Fruit fly (Drosophila melanogaster): Measurements from ENCODE around the gene CG5402.

Gene CG5402

dm6 chr3R:27519879-27520278 lies 17.1 kb upstream of the CG5402 start:
- TF ChIP-seq CG32264 (GFP tag; optimal IDR thresholded peaks at IDR 0.05) = no peak
- TF ChIP-seq GATAd (GFP tag; optimal IDR thresholded peaks at IDR 0.05) = no peak
- TF ChIP-seq h (GFP tag; optimal IDR thresholded peaks at IDR 0.05) = no peak
- TF ChIP-seq Dif (GFP tag; optimal IDR thresholded peaks at IDR 0.05; ENCODE audit: partially characterized antibody) = no peak
- TF ChIP-seq Abd-B (GFP tag; optimal IDR thresholded peaks at IDR 0.05) = no peak
- no peak for TF ChIP-seq sage (GFP tag; optimal IDR thresholded peaks at IDR 0.05)
- TF ChIP-seq HLH106 (tag; optimal IDR thresholded peaks at IDR 0.05) = no peak
- TF ChIP-seq dl (GFP tag; optimal IDR thresholded peaks at IDR 0.05; ENCODE audit: insufficient read depth in 1 of 2, partially characterized antibody in 2 of 2) = no peak
- no peak for TF ChIP-seq br (GFP tag; optimal IDR thresholded peaks at IDR 0.05)
- TF ChIP-seq Hr78 (GFP tag; optimal IDR thresholded peaks at IDR 0.05) = no peak
- no peak for TF ChIP-seq dsf (GFP tag; optimal IDR thresholded peaks at IDR 0.05; ENCODE audit: borderline replicate concordance)
- TF ChIP-seq tai (GFP tag; optimal IDR thresholded peaks at IDR 0.05) = no peak
- no peak for TF ChIP-seq OdsH (GFP tag; optimal IDR thresholded peaks at IDR 0.05)
- TF ChIP-seq rgr (GFP tag; optimal IDR thresholded peaks at IDR 0.05) = no peak
- TF ChIP-seq Sp1 (GFP tag; optimal IDR thresholded peaks at IDR 0.05) = no peak
- no peak for TF ChIP-seq Hnf4 (GFP tag; optimal IDR thresholded peaks at IDR 0.05)
- no peak for TF ChIP-seq jim (GFP tag; optimal IDR thresholded peaks at IDR 0.05)
- no peak for TF ChIP-seq Dfd (GFP tag; optimal IDR thresholded peaks at IDR 0.05)

dm6 chr3R:27517157-27517556 lies 14.4 kb upstream of the CG5402 start, which contains the start of gene CG13972:
Gene CG13972 (minus strand): TSS chr3R:27517257.
- TF ChIP-seq OdsH (GFP tag; optimal IDR thresholded peaks at IDR 0.05) (no peak), Hr83 (GFP tag; optimal IDR thresholded peaks at IDR 0.05; ENCODE audit: poor library complexity, severe bottlenecking) (no peak), GATAd (GFP tag; optimal IDR thresholded peaks at IDR 0.05) (no peak), Mio (GFP tag; optimal IDR thresholded peaks at IDR 0.05) (no peak), woc (GFP tag; optimal IDR thresholded peaks at IDR 0.05) (no peak)

- TF ChIP-seq ey (GFP tag; optimal IDR thresholded peaks at IDR 0.05) (no peak), sage (GFP tag; optimal IDR thresholded peaks at IDR 0.05) (no peak), rgr (GFP tag; optimal IDR thresholded peaks at IDR 0.05) (peak; percentile 53), CG9705 (GFP tag; optimal IDR thresholded peaks at IDR 0.05) (no peak), Hr83 (GFP tag; optimal IDR thresholded peaks at IDR 0.05; ENCODE audit: poor library complexity, severe bottlenecking) (peak; percentile 76), h (GFP tag; optimal IDR thresholded peaks at IDR 0.05) (peak; percentile 53), OdsH (GFP tag; optimal IDR thresholded peaks at IDR 0.05) (peak; percentile 39)
Measured at dm6 chr3R:27501938-27502337, 818 bp downstream of the CG5402 start, which contains the start of gene CG43139. Gene CG43139 (minus strand): TSS chr3R:27502025.

DNA sequence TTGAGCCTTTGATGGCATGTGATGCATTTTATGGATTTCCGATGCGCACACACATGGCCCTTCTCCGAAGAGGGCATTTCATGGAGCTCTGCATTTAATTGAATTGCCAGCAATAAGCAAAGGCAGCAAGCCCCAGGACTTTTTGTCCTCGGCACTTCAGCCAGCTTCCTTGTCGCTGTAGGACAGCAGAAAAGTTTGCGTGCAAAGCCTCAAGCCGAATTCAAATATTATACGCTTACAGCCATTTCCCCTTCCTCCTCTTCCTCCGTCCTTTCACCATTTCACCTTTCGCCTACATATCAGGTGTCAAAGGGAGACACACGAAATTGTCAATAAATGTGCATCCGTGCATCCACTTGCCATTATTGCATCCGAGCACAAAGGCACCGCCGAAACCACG lies 5.1 kb downstream of the CG5402 start:
- TF ChIP-seq N (GFP tag; optimal IDR thresholded peaks at IDR 0.05) (no peak), woc (GFP tag; optimal IDR thresholded peaks at IDR 0.05) (no peak), pan (optimal IDR thresholded peaks at IDR 0.05) (no peak), Hr78 (GFP tag; optimal IDR thresholded peaks at IDR 0.05) (no peak), ey (GFP tag; optimal IDR thresholded peaks at IDR 0.05) (no peak), Jra (GFP tag; optimal IDR thresholded peaks at IDR 0.05) (no peak), dmrt93B (GFP tag; optimal IDR thresholded peaks at IDR 0.05) (no peak), psq (GFP tag; optimal IDR thresholded peaks at IDR 0.05) (no peak), dsf (GFP tag; optimal IDR thresholded peaks at IDR 0.05; ENCODE audit: borderline replicate concordance) (no peak), h (GFP tag; optimal IDR thresholded peaks at IDR 0.05) (no peak), Abd-B (GFP tag; optimal IDR thresholded peaks at IDR 0.05) (no peak), Myc (optimal IDR thresholded peaks at IDR 0.05) (no peak)

- TF ChIP-seq h (GFP tag; optimal IDR thresholded peaks at IDR 0.05) (no peak), Hnf4 (GFP tag; optimal IDR thresholded peaks at IDR 0.05) (no peak), lola (GFP tag; optimal IDR thresholded peaks at IDR 0.05) (no peak), tai (GFP tag; optimal IDR thresholded peaks at IDR 0.05) (no peak), sv (GFP tag; optimal IDR thresholded peaks at IDR 0.05) (no peak), OdsH (GFP tag; optimal IDR thresholded peaks at IDR 0.05) (no peak), woc (GFP tag; optimal IDR thresholded peaks at IDR 0.05) (no peak), sage (GFP tag; optimal IDR thresholded peaks at IDR 0.05) (no peak), jim (GFP tag; optimal IDR thresholded peaks at IDR 0.05) (no peak), psq (GFP tag; optimal IDR thresholded peaks at IDR 0.05) (no peak), N (GFP tag; optimal IDR thresholded peaks at IDR 0.05) (no peak), pan (optimal IDR thresholded peaks at IDR 0.05) (no peak), Dfd (GFP tag; optimal IDR thresholded peaks at IDR 0.05) (no peak), CG9705 (GFP tag; optimal IDR thresholded peaks at IDR 0.05) (no peak)
Measured at dm6 chr3R:27487627-27488026, 15.1 kb downstream of the CG5402 start, which contains the start of gene Gr98a. Gene Gr98a (plus strand): TSS chr3R:27487927.
